Worm (Caenorhabditis elegans) whole organism, midembryonic: ENCODE results near the gene skn-1.

Experiments used
- T22C8.4 ChIP-seq: fragments of 200-800 bp; sonication (Bioruptor generic); IDR thresholded peaks from 2 replicates; pipeline ENCODE4 v1.3.6; 2022; ENCODE audit warnings: missing genetic modification characterization, missing compliant biosample characterization
- cog-1 ChIP-seq: sonication (generic microtip); optimal IDR thresholded peaks from 2 replicates; lab custom pipeline; 2016; ENCODE audit warnings: missing genetic modification characterization, missing compliant biosample characterization
- flt-1 ChIP-seq: fragments of 200-800 bp; sonication (Bioruptor generic); IDR thresholded peaks from 2 replicates; pipeline ENCODE4 v1.3.6; 2022; ENCODE audit warnings: missing genetic modification characterization, missing compliant biosample characterization
- klf-2 ChIP-seq: fragments of 200-800 bp; sonication (Bioruptor generic); conservative IDR thresholded peaks from 2 replicates; pipeline ENCODE4 v1.3.6; 2022; ENCODE audit warnings: missing genetic modification reagents, missing genetic modification characterization, missing compliant biosample characterization
- med-1 ChIP-seq: sonication (generic microtip); optimal IDR thresholded peaks from 2 replicates; lab custom pipeline; 2017; ENCODE audit warnings: missing genetic modification characterization, mild to moderate bottlenecking, missing compliant biosample characterization, antibody characterized with exemption, missing genetic modification reagents; ENCODE audit not compliant: insufficient read depth
- ref-1 ChIP-seq: fragments of 200-800 bp; sonication (Bioruptor generic); conservative IDR thresholded peaks from 2 replicates; pipeline ENCODE4 v1.3.6; 2022; ENCODE audit warnings: missing genetic modification reagents, missing genetic modification characterization, missing compliant biosample characterization
- tab-1 ChIP-seq: fragments of 200-800 bp; sonication (Bioruptor generic); IDR thresholded peaks from 2 replicates; pipeline ENCODE4 v1.3.6; 2022; ENCODE audit warnings: missing genetic modification characterization, missing compliant biosample characterization
- ztf-23 ChIP-seq: fragments of 200-800 bp; sonication (Bioruptor generic); IDR thresholded peaks from 2 replicates; pipeline ENCODE4 v1.3.6; 2022; ENCODE audit warnings: missing genetic modification reagents, missing genetic modification characterization, missing compliant biosample characterization
- ztf-29 ChIP-seq: fragments of 200-800 bp; sonication (Bioruptor generic); IDR thresholded peaks from 2 replicates; pipeline ENCODE4 v1.3.6; 2022; ENCODE audit warnings: missing genetic modification reagents, missing genetic modification characterization, missing compliant biosample characterization

skn-1 gene

DNA sequence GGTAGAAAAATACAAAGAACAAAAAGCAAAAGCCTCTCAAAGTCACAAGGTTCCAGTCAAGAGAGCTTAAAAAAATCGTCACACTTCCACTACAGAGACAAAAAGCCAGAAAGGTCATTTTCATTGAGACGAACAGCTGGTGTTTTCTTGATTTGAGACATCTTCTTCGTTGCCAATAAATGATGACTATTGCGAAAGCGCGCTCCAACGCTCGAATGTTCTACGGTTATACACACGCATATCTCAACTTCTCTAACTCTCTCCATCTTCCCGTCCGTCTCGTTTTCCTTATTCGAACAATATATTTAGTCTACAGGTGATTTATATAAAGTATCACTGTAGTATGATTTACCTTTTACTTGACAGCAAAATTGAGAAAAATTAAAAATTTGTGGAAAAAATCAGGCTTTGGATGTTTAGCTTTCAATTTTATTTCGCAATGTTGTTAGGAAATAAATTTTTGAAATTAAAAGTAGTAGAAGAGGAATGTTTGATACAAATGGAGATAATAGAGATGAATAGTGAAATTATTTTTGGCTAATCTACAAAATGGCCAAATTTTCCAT, 5.3 kb upstream of the skn-1 start:
- no peak for TF ChIP-seq flt-1
- TF ChIP-seq ztf-23 (GFP tag; lab: Robert Waterston, UW): no peak
- TF ChIP-seq ref-1: no peak
- TF ChIP-seq klf-2 (GFP tag; lab: Robert Waterston, UW): no peak
- TF ChIP-seq tab-1 (GFP tag; lab: Robert Waterston, UW): no peak
- TF ChIP-seq cog-1: no peak
- no peak for TF ChIP-seq ztf-29 (GFP tag; lab: Robert Waterston, UW)
- TF ChIP-seq T22C8.4 (GFP tag; lab: Robert Waterston, UW): no peak
- no peak for TF ChIP-seq med-1 (GFP tag; lab: Kevin White, UChicago)

DNA sequence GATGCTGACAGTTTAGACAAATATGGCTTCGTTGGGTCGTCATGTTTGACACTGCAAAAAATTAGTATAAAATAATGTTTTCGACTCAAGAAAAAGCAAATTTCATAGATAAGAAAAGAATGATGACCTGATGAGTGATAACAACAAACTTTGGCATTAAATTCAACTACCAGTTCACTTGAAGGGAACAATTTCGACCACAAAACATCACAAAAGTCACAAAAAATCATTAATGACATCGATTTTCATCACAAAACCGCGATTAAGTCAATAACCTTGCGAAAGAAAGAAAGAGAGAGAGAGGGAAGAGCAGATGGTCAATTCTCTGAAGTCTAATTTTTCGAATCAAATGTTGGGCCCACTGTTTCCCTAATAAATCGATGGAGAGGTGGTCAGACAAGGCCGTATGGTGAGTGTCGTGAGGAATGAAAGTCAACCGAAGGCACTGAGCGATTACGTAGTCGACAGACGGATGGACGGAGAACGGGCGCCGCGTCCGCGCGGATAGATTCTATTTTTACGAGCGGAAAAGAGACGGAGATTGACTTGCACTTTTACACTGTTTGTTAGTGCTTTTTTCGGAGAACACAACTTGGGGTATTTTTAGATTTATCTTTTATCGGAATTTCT, 4.3 kb upstream of the skn-1 start, which contains the start of gene bec-1:
Gene bec-1, minus strand, starts transcription at position 51 of the 630 bp plus-strand sequence.
- TF ChIP-seq T22C8.4 (GFP tag; lab: Robert Waterston, UW): no peak
- TF ChIP-seq klf-2 (GFP tag; lab: Robert Waterston, UW): no peak
- TF ChIP-seq ref-1: no peak
- TF ChIP-seq flt-1: no peak
- TF ChIP-seq tab-1 (GFP tag; lab: Robert Waterston, UW): no peak
- no peak for TF ChIP-seq ztf-23 (GFP tag; lab: Robert Waterston, UW)
- TF ChIP-seq med-1 (GFP tag; lab: Kevin White, UChicago): no peak
- TF ChIP-seq ztf-29 (GFP tag; lab: Robert Waterston, UW): no peak
- no peak for TF ChIP-seq cog-1

DNA sequence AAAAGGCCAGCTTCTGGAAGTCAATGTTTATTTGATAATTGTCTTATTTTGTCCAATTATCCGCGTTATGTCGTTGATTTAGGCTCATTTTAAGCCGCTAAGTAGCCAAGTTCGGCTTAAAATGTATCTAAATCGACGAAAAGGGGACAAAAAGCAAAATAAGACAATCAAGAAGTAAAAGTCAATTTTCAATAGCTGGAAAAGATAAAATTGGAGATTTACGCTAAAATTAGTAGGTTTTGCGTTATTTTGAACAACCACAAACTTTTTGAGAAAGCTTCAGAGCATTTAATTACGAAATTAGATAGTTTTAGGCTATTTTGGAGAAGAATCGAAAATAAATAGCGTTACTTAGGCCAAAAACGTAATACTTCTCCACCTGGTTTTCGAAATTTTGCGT, 2.7 kb upstream of the skn-1 start:
- TF ChIP-seq ztf-23 (GFP tag; lab: Robert Waterston, UW): no peak
- TF ChIP-seq ref-1: no peak
- TF ChIP-seq klf-2 (GFP tag; lab: Robert Waterston, UW): no peak

DNA sequence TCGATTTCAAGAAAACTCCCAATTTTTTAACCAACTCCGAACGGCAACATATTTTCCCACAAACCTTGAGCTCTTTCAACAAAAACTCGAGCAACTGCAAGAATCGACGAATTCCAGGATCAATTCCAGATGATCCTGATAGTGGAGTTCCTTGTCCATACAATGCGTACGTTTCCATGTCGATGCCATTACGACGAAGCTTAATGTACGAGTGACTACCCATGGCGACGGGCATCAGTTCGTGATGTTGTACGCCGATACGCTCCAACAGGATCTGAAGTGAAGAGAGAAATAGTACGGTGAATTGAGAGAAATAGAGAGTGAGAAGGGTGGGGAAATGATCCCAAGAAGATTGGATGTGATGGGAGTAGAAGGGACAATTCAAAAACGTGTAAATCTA, 1.9 kb upstream of the skn-1 start:
- TF ChIP-seq ztf-29 (GFP tag; lab: Robert Waterston, UW) (no peak), flt-1 (no peak), ztf-23 (GFP tag; lab: Robert Waterston, UW) (no peak), ref-1 (no peak), klf-2 (GFP tag; lab: Robert Waterston, UW) (no peak), cog-1 (no peak), med-1 (GFP tag; lab: Kevin White, UChicago) (no peak), tab-1 (GFP tag; lab: Robert Waterston, UW) (no peak), T22C8.4 (GFP tag; lab: Robert Waterston, UW) (no peak)

DNA sequence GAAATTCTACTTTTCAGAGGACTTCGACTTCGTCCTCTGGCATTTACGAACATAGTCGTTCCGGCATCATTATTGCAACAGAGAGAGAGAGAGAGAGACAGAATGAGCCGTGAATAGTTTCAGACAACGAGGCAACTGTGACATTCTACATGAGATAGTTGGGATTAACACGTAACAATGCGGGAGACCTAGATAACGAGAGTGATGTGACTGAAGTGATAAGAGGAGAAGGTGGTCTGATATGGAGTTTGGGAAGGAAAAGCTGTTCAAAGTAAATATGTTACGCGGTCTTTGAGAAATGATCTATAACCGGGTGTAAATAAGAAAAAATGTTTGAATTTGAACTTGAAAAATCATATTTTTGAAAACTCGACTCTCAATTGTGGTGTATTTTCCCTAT, 723 bp downstream of the skn-1 start:
- TF ChIP-seq ref-1 (no peak), ztf-23 (GFP tag; lab: Robert Waterston, UW) (no peak), klf-2 (GFP tag; lab: Robert Waterston, UW) (no peak), med-1 (GFP tag; lab: Kevin White, UChicago) (no peak), ztf-29 (GFP tag; lab: Robert Waterston, UW) (no peak), tab-1 (GFP tag; lab: Robert Waterston, UW) (no peak), cog-1 (no peak), T22C8.4 (GFP tag; lab: Robert Waterston, UW) (no peak), flt-1 (no peak)

DNA sequence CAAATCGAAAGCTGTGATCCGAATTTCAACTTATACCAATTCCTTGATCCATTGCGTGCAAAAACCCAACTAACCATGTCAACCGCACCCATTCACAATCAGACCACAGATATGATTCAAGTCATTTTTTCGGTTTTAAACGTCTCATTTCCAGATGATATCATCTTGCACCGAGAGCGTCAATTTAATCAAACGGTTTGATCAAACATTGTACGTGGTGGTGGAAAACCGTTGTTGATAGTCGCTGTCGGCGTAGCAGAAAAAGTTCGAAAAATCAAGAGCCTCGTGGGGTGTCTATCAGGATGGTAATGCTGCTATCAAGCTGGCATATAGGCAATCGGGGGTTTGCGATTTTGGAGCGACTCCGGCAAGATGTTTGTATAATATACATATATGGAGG, 1.3 kb downstream of the skn-1 start:
- TF ChIP-seq tab-1 (GFP tag; lab: Robert Waterston, UW) (no peak), ref-1 (no peak), T22C8.4 (GFP tag; lab: Robert Waterston, UW) (no peak), ztf-23 (GFP tag; lab: Robert Waterston, UW) (no peak), klf-2 (GFP tag; lab: Robert Waterston, UW) (no peak), ztf-29 (GFP tag; lab: Robert Waterston, UW) (no peak), med-1 (GFP tag; lab: Kevin White, UChicago) (no peak), cog-1 (no peak)

DNA sequence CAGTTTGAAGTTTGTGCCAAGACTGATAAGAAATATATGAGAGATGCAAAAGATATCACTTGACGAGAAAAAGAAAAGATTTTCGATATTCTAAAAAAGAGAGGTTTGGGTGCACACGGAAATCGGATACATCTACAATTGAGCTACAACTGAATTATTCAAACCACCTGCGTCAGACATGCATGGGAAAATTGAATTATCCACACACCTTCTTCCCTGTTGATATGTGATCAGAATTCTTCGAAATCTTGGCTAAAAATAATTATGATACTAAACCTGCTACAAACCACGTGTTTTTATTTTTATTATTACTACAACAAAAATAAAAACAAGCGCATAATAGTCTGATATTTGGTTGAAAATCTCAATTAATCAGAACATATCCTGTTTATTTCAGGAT, 2.0 kb downstream of the skn-1 start:
- TF ChIP-seq klf-2 (GFP tag; lab: Robert Waterston, UW) (no peak), tab-1 (GFP tag; lab: Robert Waterston, UW) (no peak), cog-1 (no peak)

DNA sequence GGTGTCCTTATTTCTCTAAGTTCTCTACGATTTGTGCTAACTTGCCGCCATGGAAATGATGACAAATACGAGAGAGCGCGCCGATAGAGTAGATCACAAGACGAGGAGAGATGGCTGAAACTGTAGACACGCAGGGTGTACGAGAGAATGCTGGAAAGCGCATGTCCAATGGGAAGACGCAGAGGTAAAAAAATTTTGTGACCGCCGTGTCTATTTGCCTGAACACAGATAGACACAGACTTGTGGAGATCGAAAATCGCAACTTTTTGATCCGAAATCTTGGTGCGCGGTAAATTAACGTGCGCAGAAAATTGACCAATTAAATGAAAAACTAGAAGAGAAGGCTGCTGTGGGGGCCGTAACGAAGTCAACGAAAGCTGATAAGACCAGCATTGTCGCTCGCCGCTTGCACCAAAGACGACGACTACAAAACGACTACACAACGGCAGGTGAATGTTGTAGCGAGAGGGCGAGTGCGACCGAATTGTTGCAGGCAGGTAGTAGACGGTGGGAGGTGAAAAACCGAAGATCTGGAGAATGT, 3.0 kb downstream of the skn-1 start:
- no peak for TF ChIP-seq flt-1
- TF ChIP-seq cog-1: peak; percentile 26
- TF ChIP-seq ztf-29 (GFP tag; lab: Robert Waterston, UW): no peak

DNA sequence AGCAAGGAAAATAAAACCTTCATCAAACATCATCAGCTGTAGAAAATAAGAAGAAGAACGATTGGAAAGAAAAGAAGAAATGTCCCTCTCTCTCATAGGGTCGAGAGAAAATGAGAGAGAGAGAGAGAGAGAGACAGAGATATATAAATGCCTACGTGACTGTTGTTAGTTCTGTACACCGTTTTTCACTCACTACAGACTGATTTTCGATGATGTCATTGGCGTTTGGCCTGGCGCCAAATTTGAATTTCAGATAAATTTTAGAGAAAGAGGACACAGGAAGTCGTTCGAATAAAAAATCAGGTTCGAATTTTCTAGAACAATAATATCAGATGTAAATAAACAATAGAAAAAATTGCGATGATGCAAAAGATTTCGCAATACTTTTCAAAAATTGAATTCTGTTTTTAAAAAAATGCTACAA, 4.2 kb downstream of the skn-1 start:
- TF ChIP-seq ref-1 (no peak), cog-1 (no peak), klf-2 (GFP tag; lab: Robert Waterston, UW) (no peak), tab-1 (GFP tag; lab: Robert Waterston, UW) (no peak), med-1 (GFP tag; lab: Kevin White, UChicago) (no peak), flt-1 (no peak), T22C8.4 (GFP tag; lab: Robert Waterston, UW) (no peak), ztf-23 (GFP tag; lab: Robert Waterston, UW) (no peak), ztf-29 (GFP tag; lab: Robert Waterston, UW) (no peak)

DNA sequence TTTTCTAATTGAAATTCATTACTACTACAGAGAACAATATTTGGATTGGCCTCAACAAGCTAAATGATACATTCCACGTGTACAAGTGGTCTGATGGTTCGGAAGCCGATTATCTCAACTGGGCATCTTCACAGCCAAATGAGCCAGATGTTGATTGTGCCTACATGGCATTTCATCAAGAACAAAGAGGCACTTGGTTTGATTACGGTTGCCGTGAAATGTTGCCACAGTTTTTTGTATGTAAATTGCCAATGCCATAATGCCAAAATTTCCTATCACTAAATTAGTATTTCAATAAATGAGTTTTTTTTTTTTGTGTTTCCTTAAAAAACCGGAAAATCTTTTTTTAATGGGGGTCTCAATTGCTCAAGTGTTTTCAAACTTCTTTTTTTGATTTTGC, 5.5 kb downstream of the skn-1 start:
- TF ChIP-seq flt-1: no peak
- TF ChIP-seq med-1 (GFP tag; lab: Kevin White, UChicago): no peak
